Fruit fly (Drosophila melanogaster): ENCODE results near the gene CG6650.

The CG6650 gene

DNA sequence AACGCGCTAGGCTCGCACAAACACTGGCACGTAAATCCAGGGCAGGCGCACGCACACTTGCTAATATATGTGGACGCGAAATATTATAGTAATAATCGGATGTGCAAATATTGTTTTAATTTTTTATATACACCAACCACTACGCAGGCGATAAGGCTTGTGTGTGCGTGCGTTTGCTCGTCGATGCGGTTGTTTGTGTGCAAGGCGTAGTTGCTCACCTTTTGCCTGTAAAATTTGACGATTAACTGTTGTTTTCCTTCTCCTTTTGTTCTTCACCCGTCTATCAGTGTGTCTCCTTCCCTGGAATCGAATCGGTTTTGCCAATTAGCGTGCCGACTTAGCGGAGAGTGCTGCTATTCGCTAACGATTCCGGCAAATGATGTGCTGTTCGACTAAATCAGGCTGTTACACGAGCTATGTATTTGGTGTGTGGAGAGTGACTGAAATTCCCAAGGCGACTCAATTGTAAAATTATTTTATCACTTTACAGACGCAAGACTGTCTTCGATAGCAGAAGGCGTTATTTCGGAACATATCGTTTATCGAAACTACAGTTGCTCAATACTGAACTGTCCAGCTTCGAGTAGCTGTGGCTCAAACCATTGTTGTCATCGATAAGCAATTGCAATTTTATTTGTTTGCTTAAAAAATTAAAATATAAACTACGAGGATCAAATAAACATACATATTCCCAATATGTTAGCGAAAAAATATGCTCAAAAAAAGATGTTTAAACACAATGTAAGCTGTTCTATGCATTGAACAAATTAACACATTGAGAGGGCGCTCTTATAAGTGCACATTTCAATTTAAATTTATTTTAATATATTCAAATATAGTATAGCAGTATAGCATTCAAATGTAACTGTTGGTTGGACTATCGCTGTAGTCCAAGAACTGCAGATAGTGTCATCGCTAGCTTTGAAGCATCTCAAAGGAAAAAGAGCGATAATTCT lies at the start of gene CG6650, which contains the start of gene endos (continued):
- TF ChIP-seq CG2202 (tag; optimal IDR thresholded peaks at IDR 0.05), result no peak
- 0 out of 2 replicates have a peak, but pooled peaks have one; percentile 17 for TF ChIP-seq CG6689 (GFP tag; IDR thresholded peaks at IDR 0.05)
- TF ChIP-seq Chrac-16 (GFP tag; optimal IDR thresholded peaks at IDR 0.05), result peak; percentile 18
- TF ChIP-seq CG12071 (GFP tag; optimal IDR thresholded peaks at IDR 0.05), result no peak
- peak; percentile 34; the same call in 1 of the 3 replicates for TF ChIP-seq CG11695 (GFP tag; IDR thresholded peaks at IDR 0.05)
- TF ChIP-seq kni (GFP tag; optimal IDR thresholded peaks at IDR 0.05), result no peak
- peak; percentile 43 for TF ChIP-seq exex (tag; optimal IDR thresholded peaks at IDR 0.05)
- TF ChIP-seq knrl (GFP tag; IDR thresholded peaks at IDR 0.05; ENCODE audit: partially characterized antibody), result peak; percentile 80
- TF ChIP-seq pita (GFP tag; optimal IDR thresholded peaks at IDR 0.05), result peak; percentile 56
- 0 out of 2 replicates have a peak, but pooled peaks have one; percentile 36 for TF ChIP-seq Ptx1 (GFP tag; IDR thresholded peaks at IDR 0.05)
- no peak for TF ChIP-seq pnt (GFP tag; optimal IDR thresholded peaks at IDR 0.05)
- no peak for TF ChIP-seq schlank (tag; optimal IDR thresholded peaks at IDR 0.05)
- peak; percentile 59 for TF ChIP-seq Elba2 (GFP tag; optimal IDR thresholded peaks at IDR 0.05)
- TF ChIP-seq CG12942 (GFP tag; optimal IDR thresholded peaks at IDR 0.05), result peak; percentile 27
- no peak for TF ChIP-seq Dfd (GFP tag; optimal IDR thresholded peaks at IDR 0.05)
- peak; percentile 64; the same call in 2 of the 3 replicates for TF ChIP-seq CG17361 (GFP tag; IDR thresholded peaks at IDR 0.05)
- TF ChIP-seq CG14860 (GFP tag; IDR thresholded peaks at IDR 0.05; ENCODE audit: partially characterized antibody), result peak; percentile 82
- TF ChIP-seq Deaf1 (tag; optimal IDR thresholded peaks at IDR 0.05), result peak; percentile 7
- no peak for TF ChIP-seq CG1832 (GFP tag; optimal IDR thresholded peaks at IDR 0.05)
- TF ChIP-seq HLH54F (GFP tag; optimal IDR thresholded peaks at IDR 0.05), result peak; percentile 4
- peak; percentile 56; the same call in 1 of the 2 replicates for TF ChIP-seq slbo (GFP tag; IDR thresholded peaks at IDR 0.05)
- TF ChIP-seq trh (GFP tag; optimal IDR thresholded peaks at IDR 0.05), result no peak
- peak; percentile 47 for TF ChIP-seq CG15514 (GFP tag; optimal IDR thresholded peaks at IDR 0.05)
- peak; percentile 23 for TF ChIP-seq CG8924 (tag; optimal IDR thresholded peaks at IDR 0.05)
- TF ChIP-seq Fer3 (tag; optimal IDR thresholded peaks at IDR 0.05), result peak; percentile 3
- TF ChIP-seq sd (tag; optimal IDR thresholded peaks at IDR 0.05), result no peak
- peak; percentile 31 for TF ChIP-seq NfI (GFP tag; optimal IDR thresholded peaks at IDR 0.05)
- peak; percentile 41 for TF ChIP-seq nerfin-1 (tag; optimal IDR thresholded peaks at IDR 0.05)
- no peak for TF ChIP-seq Poxn (GFP tag; IDR thresholded peaks at IDR 0.05)
- peak; percentile 37 for TF ChIP-seq caup (GFP tag; optimal IDR thresholded peaks at IDR 0.05; ENCODE audit: severe bottlenecking)
- no peak for TF ChIP-seq Side (GFP tag; optimal IDR thresholded peaks at IDR 0.05)
- peak; percentile 96 for TF ChIP-seq CG2116 (GFP tag; optimal IDR thresholded peaks at IDR 0.05)
- TF ChIP-seq hbn (GFP tag; IDR thresholded peaks at IDR 0.05; ENCODE audit: partially characterized antibody), result peak; percentile 59
- peak; percentile 50 for TF ChIP-seq ind (GFP tag; optimal IDR thresholded peaks at IDR 0.05)
- peak; percentile 64 for TF ChIP-seq nom (GFP tag; optimal IDR thresholded peaks at IDR 0.05)
- peak; percentile 24 for TF ChIP-seq CG17385 (GFP tag; optimal IDR thresholded peaks at IDR 0.05)
- peak; percentile 9 for TF ChIP-seq lilli (GFP tag; optimal IDR thresholded peaks at IDR 0.05)
- peak; percentile 41 for TF ChIP-seq CG4707 (GFP tag; optimal IDR thresholded peaks at IDR 0.05)
- peak in 1 of 3 experiments; percentile 2 for TF ChIP-seq Stat92E (GFP tag; optimal IDR thresholded peaks at IDR 0.05)
- no peak for TF ChIP-seq nau (GFP tag; optimal IDR thresholded peaks at IDR 0.05)
- TF ChIP-seq CG30020 (tag; optimal IDR thresholded peaks at IDR 0.05), result peak; percentile 61
- no peak for TF ChIP-seq usp (GFP tag; optimal IDR thresholded peaks at IDR 0.05)
- TF ChIP-seq tup (GFP tag; optimal IDR thresholded peaks at IDR 0.05), result no peak
- TF ChIP-seq Antp (GFP tag; optimal IDR thresholded peaks at IDR 0.05), result no peak
- TF ChIP-seq fd3F (GFP tag; optimal IDR thresholded peaks at IDR 0.05), result no peak
- peak in 1 of 2 experiments; percentile 17 for TF ChIP-seq Hr51 (GFP tag; optimal IDR thresholded peaks at IDR 0.05)

Data from whole organism, embryonic.